Fruit fly (Drosophila melanogaster) whole organism, wandering third instar larva: ENCODE data around the gene lectin-30A.

Experiments
- CG32264 ChIP-seq: fragments of 200-800 bp; sonication (Bioruptor generic); optimal IDR thresholded peaks from 2 replicates; lab custom pipeline; 2016; ENCODE audit warnings: missing biosample characterization, missing genetic modification characterization
- Dfd ChIP-seq: fragments of >200 bp; optimal IDR thresholded peaks from 2 replicates; lab custom pipeline; 2017; ENCODE audit warnings: missing biosample characterization, missing genetic modification characterization
- Dif ChIP-seq: fragments of 200-275, 200-300 bp; sonication (Bioruptor generic); optimal IDR thresholded peaks from 2 replicates; lab custom pipeline; 2018; ENCODE audit warnings: missing biosample characterization, missing genetic modification characterization; ENCODE audit not compliant: partially characterized antibody
- GATAd ChIP-seq: sonication (Bioruptor generic); optimal IDR thresholded peaks from 2 replicates; lab custom pipeline; 2016; ENCODE audit warnings: missing biosample characterization, missing genetic modification characterization
- Hnf4 ChIP-seq: fragments of 200-800 bp; sonication (Bioruptor generic); optimal IDR thresholded peaks from 2 replicates; lab custom pipeline; 2016; ENCODE audit warnings: missing biosample characterization, mild to moderate bottlenecking, missing genetic modification characterization
- Hr83 ChIP-seq: fragments of 200-300 bp; sonication (Bioruptor generic); optimal IDR thresholded peaks from 2 replicates; lab custom pipeline; 2016; ENCODE audit warnings: missing biosample characterization, mild to moderate bottlenecking, missing genetic modification characterization, moderate library complexity; ENCODE audit not compliant: poor library complexity, severe bottlenecking
- Jra ChIP-seq: sonication (Bioruptor generic); optimal IDR thresholded peaks from 2 replicates; lab custom pipeline; 2016; ENCODE audit warnings: missing biosample characterization, missing genetic modification characterization
- Myc ChIP-seq: fragments of >200 bp; optimal IDR thresholded peaks from 2 replicates; lab custom pipeline; 2017
- lola ChIP-seq: fragments of >200 bp; optimal IDR thresholded peaks from 2 replicates; lab custom pipeline; 2017; ENCODE audit warnings: missing biosample characterization, missing genetic modification characterization
- psq ChIP-seq: fragments of 200-800 bp; sonication (Bioruptor generic); optimal IDR thresholded peaks from 3 replicates; lab custom pipeline; 2017; ENCODE audit warnings: missing biosample characterization, mild to moderate bottlenecking, missing genetic modification characterization, moderate library complexity
- usp ChIP-seq: fragments of >200 bp; optimal IDR thresholded peaks from 2 replicates; lab custom pipeline; 2017; ENCODE audit warnings: missing biosample characterization, missing genetic modification characterization
- woc ChIP-seq: sonication (Bioruptor generic); optimal IDR thresholded peaks from 2 replicates; lab custom pipeline; 2016; ENCODE audit warnings: missing biosample characterization, mild to moderate bottlenecking, missing genetic modification characterization

dm6 chr2L:9224364-9225019 lies 30.2 kb downstream of the lectin-30A start:
- TF ChIP-seq Hr83 (GFP tag; lab: Kevin White, UChicago) (peak; percentile 14), Hnf4 (GFP tag; lab: Kevin White, UChicago) (peak; percentile 44), psq (GFP tag; lab: Kevin White, UChicago) (peak; percentile 81), GATAd (GFP tag; lab: Kevin White, UChicago) (no peak), lola (GFP tag; lab: Kevin White, UChicago) (no peak), Dfd (no peak), usp (no peak), Jra (GFP tag; lab: Kevin White, UChicago) (no peak), woc (GFP tag; lab: Kevin White, UChicago) (peak; percentile 42), Dif (GFP tag; lab: Kevin White, UChicago) (peak; percentile 8), Myc (lab: Kevin White, UChicago) (no peak), CG32264 (GFP tag; lab: Kevin White, UChicago) (no peak)
